Worm (Caenorhabditis elegans) whole organism, young adult: ENCODE measurements around the gene cyp-14A4.
A peak's percentile ranks its signal among the peaks of the same experiment; 100 is the strongest.

Experiments used
- B0035.1 ChIP-seq: sonication (generic microtip); optimal IDR thresholded peaks from 2 replicates; lab custom pipeline; 2016; ENCODE audit warnings: missing genetic modification characterization, mild to moderate bottlenecking, missing compliant biosample characterization, missing genotype, missing genetic modification reagents
- D2030.7 ChIP-seq: fragments of 200-800 bp; sonication (Bioruptor generic); IDR thresholded peaks from 2 replicates; pipeline ENCODE4 v1.3.6; 2022; ENCODE audit warnings: missing genetic modification reagents, missing genetic modification characterization, missing compliant biosample characterization
- F49E8.2 ChIP-seq: sonication (generic microtip); optimal IDR thresholded peaks from 3 replicates; lab custom pipeline; 2017; ENCODE audit warnings: missing genetic modification characterization, mild to moderate bottlenecking, missing compliant biosample characterization, antibody characterized with exemption, moderate library complexity; ENCODE audit not compliant: insufficient read depth
- F52B5.7 ChIP-seq: sonication (generic microtip); optimal IDR thresholded peaks from 2 replicates; lab custom pipeline; 2016; ENCODE audit warnings: mild to moderate bottlenecking, missing genetic modification characterization, missing compliant biosample characterization
- F55B11.4 ChIP-seq: sonication (generic microtip); optimal IDR thresholded peaks from 2 replicates; lab custom pipeline; 2016; ENCODE audit warnings: missing compliant biosample characterization, missing genetic modification characterization, borderline replicate concordance; ENCODE audit not compliant: insufficient read depth
- K11D2.4 ChIP-seq: fragments of 200-800 bp; sonication (Bioruptor generic); IDR thresholded peaks from 2 replicates; pipeline ENCODE4 v1.3.6; 2022; ENCODE audit warnings: missing genetic modification reagents, missing genetic modification characterization, missing compliant biosample characterization
- K12H6.12 ChIP-seq: fragments of 200-800 bp; sonication (Bioruptor generic); optimal IDR thresholded peaks from 2 replicates; lab custom pipeline; 2018; ENCODE audit warnings: mild to moderate bottlenecking, missing genetic modification characterization, missing compliant biosample characterization
- Y56A3A.18 ChIP-seq: fragments of 200-800 bp; sonication (Bioruptor generic); IDR thresholded peaks from 2 replicates; pipeline ENCODE4 v1.3.6; 2022; ENCODE audit warnings: missing genetic modification reagents, missing genetic modification characterization, missing compliant biosample characterization
- Y79H2A.3 ChIP-seq: fragments of 200-800 bp; sonication (Bioruptor generic); conservative IDR thresholded peaks from 2 replicates; pipeline ENCODE4 v1.3.6; 2022; ENCODE audit warnings: missing genetic modification reagents, missing genetic modification characterization, missing compliant biosample characterization
- ZK185.1 ChIP-seq: sonication (generic microtip); optimal IDR thresholded peaks from 2 replicates; lab custom pipeline; 2016; ENCODE audit warnings: mild to moderate bottlenecking, missing genetic modification characterization, missing compliant biosample characterization; ENCODE audit not compliant: poor library complexity, severe bottlenecking
- ama-1 ChIP-seq, 3 experiments: fragments of 150-350 bp in 1 of 3; sonication (generic microtip) in 2 of 3; optimal IDR thresholded peaks; 2 replicates each; lab custom pipeline; 2014 to 2018; ENCODE audit warnings: missing biosample characterization in 2 of 3, missing genetic modification characterization in 2 of 3, missing genetic modification reagents in 2 of 3
- aptf-2 ChIP-seq: fragments of 200-800 bp; sonication (Bioruptor generic); conservative IDR thresholded peaks from 2 replicates; pipeline ENCODE4 v1.3.6; 2022; ENCODE audit warnings: missing genetic modification reagents, missing genetic modification characterization, missing compliant biosample characterization
- attf-6 ChIP-seq: fragments of 200-800 bp; sonication (Bioruptor generic); IDR thresholded peaks from 2 replicates; pipeline ENCODE4 v1.3.6; 2022; ENCODE audit warnings: missing genetic modification reagents, missing genetic modification characterization, missing compliant biosample characterization
- ccch-3 ChIP-seq: fragments of 200-800 bp; sonication (Bioruptor generic); optimal IDR thresholded peaks from 2 replicates; lab custom pipeline; 2018; ENCODE audit warnings: mild to moderate bottlenecking, missing genetic modification characterization, missing compliant biosample characterization
- ceh-40 ChIP-seq: fragments of 200-800 bp; sonication (Bioruptor generic); IDR thresholded peaks from 2 replicates; pipeline ENCODE4 v1.3.6; 2022; ENCODE audit warnings: missing genetic modification characterization, missing compliant biosample characterization
- ceh-79 ChIP-seq: sonication (generic microtip); optimal IDR thresholded peaks from 2 replicates; lab custom pipeline; 2017; ENCODE audit warnings: mild to moderate bottlenecking, missing genetic modification characterization, missing compliant biosample characterization
- chd-7 ChIP-seq: sonication (generic microtip); optimal IDR thresholded peaks from 2 replicates; lab custom pipeline; 2016; ENCODE audit warnings: mild to moderate bottlenecking, missing genetic modification characterization, moderate library complexity, missing compliant biosample characterization
- efl-1 ChIP-seq: fragments of 150-350 bp; optimal IDR thresholded peaks from 2 replicates; lab custom pipeline; 2014; ENCODE audit warnings: missing biosample characterization, missing genetic modification reagents, missing genetic modification characterization
- egl-44 ChIP-seq: fragments of 200-800 bp; sonication (Bioruptor generic); IDR thresholded peaks from 2 replicates; pipeline ENCODE4 v1.3.6; 2022; ENCODE audit warnings: missing genetic modification reagents, missing genetic modification characterization, missing compliant biosample characterization
- fkh-3 ChIP-seq: sonication (generic microtip); optimal IDR thresholded peaks from 2 replicates; lab custom pipeline; 2016; ENCODE audit warnings: mild to moderate bottlenecking, missing genetic modification characterization, missing compliant biosample characterization
- gei-17 ChIP-seq: fragments of 200-800 bp; sonication (Bioruptor generic); optimal IDR thresholded peaks from 2 replicates; lab custom pipeline; 2018; ENCODE audit warnings: mild to moderate bottlenecking, missing genetic modification characterization, missing compliant biosample characterization
- hlh-26 ChIP-seq: fragments of 200-800 bp; sonication (Bioruptor generic); conservative IDR thresholded peaks from 2 replicates; pipeline ENCODE4 v1.3.6; 2022; ENCODE audit warnings: missing genetic modification reagents, missing genetic modification characterization, missing compliant biosample characterization
- hrde-1 ChIP-seq: sonication (generic microtip); optimal IDR thresholded peaks from 2 replicates; lab custom pipeline; 2016; ENCODE audit warnings: missing genetic modification characterization, mild to moderate bottlenecking, missing compliant biosample characterization, moderate library complexity, missing genotype, missing genetic modification reagents, borderline replicate concordance
- let-526 ChIP-seq: fragments of 200-800 bp; sonication (Bioruptor generic); IDR thresholded peaks from 2 replicates; pipeline ENCODE4 v1.3.6; 2022; ENCODE audit warnings: missing genetic modification reagents, missing genetic modification characterization, missing compliant biosample characterization
- let-607 ChIP-seq, 2 experiments: fragments of 200-800 bp in 1 of 2; sonication (Bioruptor generic) in 1 of 2; sonication (generic microtip) in 1 of 2; optimal IDR thresholded peaks; 2 replicates each; lab custom pipeline; 2016 to 2018; ENCODE audit warnings: mild to moderate bottlenecking in 2 of 2, missing compliant biosample characterization in 2 of 2, missing genetic modification characterization in 2 of 2, moderate library complexity in 2 of 2, missing genotype in 1 of 2
- madf-3 ChIP-seq: fragments of 200-800 bp; sonication (Bioruptor generic); IDR thresholded peaks from 2 replicates; pipeline ENCODE4 v1.3.6; 2022; ENCODE audit warnings: missing genetic modification reagents, missing genetic modification characterization, missing compliant biosample characterization
- madf-8 ChIP-seq: fragments of 200-800 bp; sonication (Bioruptor generic); conservative IDR thresholded peaks from 2 replicates; pipeline ENCODE4 v1.3.6; 2022; ENCODE audit warnings: missing genetic modification reagents, missing genetic modification characterization, missing compliant biosample characterization
- mcd-1 ChIP-seq: fragments of 200-800 bp; sonication (Bioruptor generic); IDR thresholded peaks from 2 replicates; pipeline ENCODE4 v1.3.6; 2022; ENCODE audit warnings: missing genetic modification reagents, missing genetic modification characterization, missing compliant biosample characterization
- mxl-1 ChIP-seq: sonication (generic microtip); optimal IDR thresholded peaks from 2 replicates; lab custom pipeline; 2016; ENCODE audit warnings: missing genetic modification characterization, missing compliant biosample characterization
- nfyb-1 ChIP-seq: fragments of 200-800 bp; sonication (Bioruptor generic); IDR thresholded peaks from 2 replicates; pipeline ENCODE4 v1.3.6; 2022; ENCODE audit warnings: missing genetic modification reagents, missing genetic modification characterization, missing compliant biosample characterization
- nhr-27 ChIP-seq: fragments of 200-800 bp; sonication (Bioruptor generic); optimal IDR thresholded peaks from 2 replicates; lab custom pipeline; 2018; ENCODE audit warnings: mild to moderate bottlenecking, missing genetic modification characterization, moderate library complexity, missing compliant biosample characterization
- nhr-80 ChIP-seq: sonication (generic microtip); optimal IDR thresholded peaks from 2 replicates; lab custom pipeline; 2016; ENCODE audit warnings: missing genetic modification characterization, missing compliant biosample characterization
- pbrm-1 ChIP-seq: fragments of 200-800 bp; sonication (Bioruptor generic); IDR thresholded peaks from 2 replicates; pipeline ENCODE4 v1.3.6; 2022; ENCODE audit warnings: missing genetic modification reagents, missing genetic modification characterization, missing compliant biosample characterization
- pha-4 ChIP-seq: fragments of 150-350 bp; sonication (generic microtip); optimal IDR thresholded peaks from 2 replicates; lab custom pipeline; 2014; ENCODE audit warnings: missing biosample characterization, missing genetic modification reagents, missing genetic modification characterization
- rcor-1 ChIP-seq: fragments of 200-800 bp; sonication (Bioruptor generic); IDR thresholded peaks from 2 replicates; pipeline ENCODE4 v1.3.6; 2022; ENCODE audit warnings: missing genetic modification reagents, missing genetic modification characterization, missing compliant biosample characterization
- repo-1 ChIP-seq: sonication (generic microtip); optimal IDR thresholded peaks from 2 replicates; lab custom pipeline; 2017; ENCODE audit warnings: mild to moderate bottlenecking, missing genetic modification characterization, missing compliant biosample characterization
- rpc-1 ChIP-seq, 2 experiments: fragments of 150-350 bp in 1 of 2; sonication (generic microtip) in 1 of 2; optimal IDR thresholded peaks; 2 replicates each; lab custom pipeline; 2014 to 2018; ENCODE audit warnings: missing biosample characterization in 1 of 2, missing genetic modification characterization in 1 of 2, missing genetic modification reagents in 1 of 2, missing genotype in 1 of 2
- snpc-1.1 ChIP-seq: sonication (generic microtip); optimal IDR thresholded peaks from 2 replicates; lab custom pipeline; 2017; ENCODE audit warnings: missing genetic modification characterization, mild to moderate bottlenecking, missing compliant biosample characterization, antibody characterized with exemption, moderate library complexity, missing genotype, missing genetic modification reagents; ENCODE audit not compliant: insufficient read depth
- snpc-3.4 ChIP-seq: sonication (generic microtip); optimal IDR thresholded peaks from 2 replicates; lab custom pipeline; 2017; ENCODE audit warnings: missing genetic modification characterization, mild to moderate bottlenecking, missing compliant biosample characterization, antibody characterized with exemption, moderate library complexity, missing genotype, missing genetic modification reagents
- somi-1 ChIP-seq: fragments of 200-800 bp; sonication (Bioruptor generic); optimal IDR thresholded peaks from 2 replicates; lab custom pipeline; 2018; ENCODE audit warnings: mild to moderate bottlenecking, missing genetic modification characterization, missing compliant biosample characterization
- sptf-2 ChIP-seq: fragments of 200-800 bp; sonication (Bioruptor generic); optimal IDR thresholded peaks from 2 replicates; lab custom pipeline; 2018; ENCODE audit warnings: mild to moderate bottlenecking, missing genetic modification characterization, missing compliant biosample characterization
- tbp1 ChIP-seq: fragments of 200-800 bp; sonication (Bioruptor generic); optimal IDR thresholded peaks from 2 replicates; lab custom pipeline; 2018; ENCODE audit warnings: mild to moderate bottlenecking, missing genetic modification characterization, missing compliant biosample characterization
- unc-130 ChIP-seq: sonication (generic microtip); optimal IDR thresholded peaks from 2 replicates; lab custom pipeline; 2016; ENCODE audit warnings: missing genetic modification reagents, missing genetic modification characterization, missing compliant biosample characterization
- xnd-1 ChIP-seq: sonication (generic microtip); optimal IDR thresholded peaks from 2 replicates; lab custom pipeline; 2016; ENCODE audit warnings: missing genotype, missing genetic modification reagents, missing genetic modification characterization, missing compliant biosample characterization
- zim-3 ChIP-seq: sonication (generic microtip); optimal IDR thresholded peaks from 2 replicates; lab custom pipeline; 2017; ENCODE audit warnings: mild to moderate bottlenecking, missing genetic modification characterization, moderate library complexity, missing compliant biosample characterization
- ztf-18 ChIP-seq: sonication (generic microtip); optimal IDR thresholded peaks from 2 replicates; lab custom pipeline; 2016; ENCODE audit warnings: missing genotype, mild to moderate bottlenecking, missing genetic modification characterization, missing compliant biosample characterization
- ztf-6 ChIP-seq: fragments of 200-800 bp; sonication (Bioruptor generic); IDR thresholded peaks from 2 replicates; pipeline ENCODE4 v1.3.6; 2022; ENCODE audit warnings: missing genetic modification reagents, missing genetic modification characterization, missing compliant biosample characterization

cyp-14A4 gene

DNA sequence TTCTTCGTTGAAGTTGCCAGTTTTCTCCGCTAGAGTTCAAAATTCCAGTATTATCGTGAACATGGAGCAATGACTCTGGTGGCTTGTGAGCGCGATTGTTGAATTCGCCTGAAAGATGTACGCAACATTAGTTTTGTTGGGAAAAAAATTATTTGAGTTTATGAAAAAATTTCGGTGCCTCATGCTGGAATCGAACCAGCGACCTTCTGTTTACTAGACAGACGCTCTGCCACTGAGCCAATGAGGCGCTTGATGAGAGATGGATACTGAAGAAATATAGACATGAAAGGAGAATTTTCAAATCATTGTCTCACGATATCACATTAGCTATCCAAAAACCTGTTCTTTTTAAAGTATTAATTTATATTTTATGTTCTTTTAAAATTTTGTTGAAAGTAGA lies 535 bp downstream of the cyp-14A4 start (continued):
- TF ChIP-seq somi-1 (GFP tag; lab: Kevin White, UChicago) (no peak), madf-8 (GFP tag; lab: Robert Waterston, UW) (no peak), hlh-26 (GFP tag; lab: Robert Waterston, UW) (no peak), nhr-27 (tag; lab: Kevin White, UChicago) (no peak), let-526 (GFP tag; lab: Robert Waterston, UW) (no peak), rcor-1 (GFP tag; lab: Robert Waterston, UW) (peak; percentile 22; the same call in 1 of the 2 replicates), tbp1 (GFP tag; lab: Kevin White, UChicago) (peak; percentile 92), ceh-79 (peak; percentile 17), F55B11.4 (tag; lab: Kevin White, UChicago) (no peak), egl-44 (GFP tag; lab: Robert Waterston, UW) (0 out of 2 replicates have a peak, but pooled peaks have one; percentile 38), B0035.1 (tag; lab: Kevin White, UChicago) (peak; percentile 11), aptf-2 (GFP tag; lab: Robert Waterston, UW) (no peak), gei-17 (GFP tag; lab: Kevin White, UChicago) (no peak), attf-6 (GFP tag; lab: Robert Waterston, UW) (no peak), D2030.7 (GFP tag; lab: Robert Waterston, UW) (peak; percentile 79), F52B5.7 (tag; lab: Kevin White, UChicago) (peak; percentile 65), ZK185.1 (tag; lab: Kevin White, UChicago) (peak; percentile 48), Y79H2A.3 (GFP tag; lab: Robert Waterston, UW) (no peak), ceh-40 (0 out of 2 replicates have a peak, but pooled peaks have one; percentile 27), efl-1 (no peak), hrde-1 (tag; lab: Kevin White, UChicago) (peak; percentile 51), fkh-3 (tag; lab: Kevin White, UChicago) (no peak), F49E8.2 (no peak), zim-3 (tag; lab: Kevin White, UChicago) (peak; percentile 38), pha-4 (tag; lab: Kevin White, UChicago) (no peak), Y56A3A.18 (GFP tag; lab: Robert Waterston, UW) (peak; percentile 57; the same call in 1 of the 2 replicates), mcd-1 (GFP tag; lab: Robert Waterston, UW) (no peak; the same call in 1 of the 2 replicates), ztf-18 (tag; lab: Kevin White, UChicago) (peak; percentile 65), nhr-80 (tag; lab: Kevin White, UChicago) (peak; percentile 4), K11D2.4 (GFP tag; lab: Robert Waterston, UW) (no peak), ztf-6 (GFP tag; lab: Robert Waterston, UW) (no peak), rpc-1 (optimal IDR thresholded peaks at IDR 0.05; lab: Kevin White, UChicago) (peak; percentile 92), rpc-1 (tag; optimal IDR thresholded peaks at IDR 0.05; lab: Kevin White, UChicago) (peak; percentile 97), unc-130 (GFP tag; lab: Kevin White, UChicago) (peak; percentile 13), repo-1 (tag; lab: Kevin White, UChicago) (no peak), pbrm-1 (peak; percentile 73), madf-3 (GFP tag; lab: Robert Waterston, UW) (no peak), K12H6.12 (tag; lab: Kevin White, UChicago) (no peak), chd-7 (peak; percentile 12), ama-1 (optimal IDR thresholded peaks at IDR 0.05; lab: Kevin White, UChicago) (no peak), ama-1 (GFP tag; optimal IDR thresholded peaks at IDR 0.05; lab: Kevin White, UChicago) (peak in 1 of 2 experiments; percentile 91), snpc-3.4 (tag; lab: Kevin White, UChicago) (peak; percentile 9), mxl-1 (peak; percentile 81), sptf-2 (GFP tag; lab: Kevin White, UChicago) (no peak), snpc-1.1 (tag; lab: Kevin White, UChicago) (peak; percentile 2), xnd-1 (tag; lab: Kevin White, UChicago) (no peak), ccch-3 (GFP tag; lab: Kevin White, UChicago) (peak; percentile 18), nfyb-1 (peak; percentile 60; the same call in 1 of the 2 replicates), let-607 (tag; optimal IDR thresholded peaks at IDR 0.05; lab: Kevin White, UChicago) (peak; percentile 9 to 39)
